Fruit fly (Drosophila melanogaster): ENCODE data around the gene obst-J.

Gene obst-J

dm6 chr3L:20140589-20141207, 9.2 kb upstream of the obst-J start, which contains the start of gene CG7328:
CG7328 (minus strand) TSS chr3L:20140607.
- peak; percentile 67 for TF ChIP-seq achi (GFP tag; optimal IDR thresholded peaks at IDR 0.05)
- TF ChIP-seq Sox14 (GFP tag; optimal IDR thresholded peaks at IDR 0.05) = no peak
- peak; percentile 84 for TF ChIP-seq CG15336 (GFP tag; IDR thresholded peaks at IDR 0.05)
- no peak for TF ChIP-seq salr (GFP tag; optimal IDR thresholded peaks at IDR 0.05)
- TF ChIP-seq Eip75B (GFP tag; optimal IDR thresholded peaks at IDR 0.05) = no peak
- TF ChIP-seq CG6808 (GFP tag; optimal IDR thresholded peaks at IDR 0.05) = no peak
- no peak for TF ChIP-seq CG1621 (tag; optimal IDR thresholded peaks at IDR 0.05)
- no peak for TF ChIP-seq CG8319 (GFP tag; optimal IDR thresholded peaks at IDR 0.05)
- TF ChIP-seq fd85E (GFP tag; optimal IDR thresholded peaks at IDR 0.05) = no peak
- TF ChIP-seq CG8632 (GFP tag; optimal IDR thresholded peaks at IDR 0.05) = peak; percentile 61
- TF ChIP-seq CG32006 (GFP tag; optimal IDR thresholded peaks at IDR 0.05) = peak; percentile 75
- no peak for TF ChIP-seq Sox15 (GFP tag; optimal IDR thresholded peaks at IDR 0.05)
- no peak for TF ChIP-seq Gug (GFP tag; IDR thresholded peaks at IDR 0.05)
- TF ChIP-seq Smox (GFP tag; optimal IDR thresholded peaks at IDR 0.05) = peak; percentile 76
- TF ChIP-seq CG10631 (GFP tag; optimal IDR thresholded peaks at IDR 0.05) = no peak
- TF ChIP-seq net (GFP tag; optimal IDR thresholded peaks at IDR 0.05) = peak; percentile 16
- peak; percentile 83 for TF ChIP-seq Met (GFP tag; optimal IDR thresholded peaks at IDR 0.05)
- TF ChIP-seq Hr4 (GFP tag; optimal IDR thresholded peaks at IDR 0.05) = peak; percentile 78
- TF ChIP-seq vri (GFP tag; optimal IDR thresholded peaks at IDR 0.05) = peak; percentile 13
- TF ChIP-seq CG16779 (tag; optimal IDR thresholded peaks at IDR 0.05) = peak; percentile 17
- TF ChIP-seq Hr38 (GFP tag; optimal IDR thresholded peaks at IDR 0.05) = no peak
- TF ChIP-seq spab (GFP tag; optimal IDR thresholded peaks at IDR 0.05) = no peak
- TF ChIP-seq Lpt (GFP tag; optimal IDR thresholded peaks at IDR 0.05) = no peak
- no peak for TF ChIP-seq CG6792 (GFP tag; optimal IDR thresholded peaks at IDR 0.05)
- TF ChIP-seq CG3919 (GFP tag; optimal IDR thresholded peaks at IDR 0.05) = no peak
- TF ChIP-seq CG7368 (GFP tag; optimal IDR thresholded peaks at IDR 0.05) = no peak
- TF ChIP-seq OdsH (GFP tag; optimal IDR thresholded peaks at IDR 0.05) = no peak
- TF ChIP-seq svp (GFP tag) = peak; percentile 90
- TF ChIP-seq fkh (GFP tag; optimal IDR thresholded peaks at IDR 0.05) = no peak
- TF ChIP-seq acj6 (GFP tag; optimal IDR thresholded peaks at IDR 0.05) = no peak
- no peak for TF ChIP-seq CG10669 (GFP tag; optimal IDR thresholded peaks at IDR 0.05)
- no peak for TF ChIP-seq CG11762 (GFP tag; optimal IDR thresholded peaks at IDR 0.05; ENCODE audit: insufficient read depth)
- peak; percentile 57 for TF ChIP-seq lz (GFP tag; optimal IDR thresholded peaks at IDR 0.05)
- TF ChIP-seq cyc (GFP tag; optimal IDR thresholded peaks at IDR 0.05) = no peak
- no peak for TF ChIP-seq Blimp-1 (GFP tag; optimal IDR thresholded peaks at IDR 0.05)
- no peak for TF ChIP-seq dac (GFP tag; optimal IDR thresholded peaks at IDR 0.05)
- TF ChIP-seq CG3032 (tag; optimal IDR thresholded peaks at IDR 0.05) = no peak
- TF ChIP-seq pdm3 (GFP tag; optimal IDR thresholded peaks at IDR 0.05) = peak; percentile 74
- no peak for TF ChIP-seq ss (GFP tag; optimal IDR thresholded peaks at IDR 0.05)
- TF ChIP-seq Hr39 (GFP tag; optimal IDR thresholded peaks at IDR 0.05) = peak; percentile 74
- TF ChIP-seq CG31627 (GFP tag; optimal IDR thresholded peaks at IDR 0.05) = peak; percentile 71
- no peak for TF ChIP-seq CG6276 (GFP tag; optimal IDR thresholded peaks at IDR 0.05)
- peak; percentile 54 for TF ChIP-seq Ets21C (GFP tag; optimal IDR thresholded peaks at IDR 0.05)
- peak; percentile 98 for TF ChIP-seq dsx (GFP tag; optimal IDR thresholded peaks at IDR 0.05; ENCODE audit: poor library complexity, severe bottlenecking)
- TF ChIP-seq fd59A (GFP tag; optimal IDR thresholded peaks at IDR 0.05) = no peak
- TF ChIP-seq Sox102F (GFP tag; optimal IDR thresholded peaks at IDR 0.05) = no peak
- TF ChIP-seq CG9139 (GFP tag; optimal IDR thresholded peaks at IDR 0.05) = no peak
- TF ChIP-seq Ets96B (tag; optimal IDR thresholded peaks at IDR 0.05) = no peak
- TF ChIP-seq CG6854 (GFP tag; optimal IDR thresholded peaks at IDR 0.05) = no peak
- peak; percentile 81 for TF ChIP-seq CG8119 (GFP tag; IDR thresholded peaks at IDR 0.05)
- TF ChIP-seq CG6163 (GFP tag; IDR thresholded peaks at IDR 0.05) = 0 out of 3 replicates have a peak, but pooled peaks have one; percentile 45
